Worm (Caenorhabditis elegans): ENCODE measurements around the gene daf-4.

DNA sequence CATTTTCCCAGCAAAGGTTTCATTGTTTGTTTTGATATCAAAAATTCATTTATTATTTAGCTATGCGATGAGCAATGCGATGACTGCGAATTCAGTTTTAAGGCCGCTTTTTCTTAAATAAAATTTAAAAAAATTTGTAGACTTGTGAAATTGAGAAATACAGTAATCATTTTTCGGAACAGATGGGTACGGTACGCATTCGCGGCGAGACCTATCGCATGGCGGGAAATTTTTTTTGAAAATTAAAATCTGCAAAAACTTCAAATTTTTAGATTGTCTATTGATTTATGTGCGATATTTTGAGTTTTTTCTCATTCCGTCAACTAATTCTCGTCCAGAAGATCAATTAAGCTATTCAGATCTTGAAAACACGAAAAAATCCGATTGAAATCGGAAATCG is 38.6 kb downstream of the daf-4 start:
- TF ChIP-seq mep-1 (tag; optimal IDR thresholded peaks at IDR 0.05) (no peak), ces-1 (GFP tag; optimal IDR thresholded peaks at IDR 0.05) (no peak), pag-3 (tag; optimal IDR thresholded peaks at IDR 0.05; ENCODE audit: borderline replicate concordance, insufficient read depth) (no peak), ceh-82 (tag; optimal IDR thresholded peaks at IDR 0.05) (no peak), sup-37 (GFP tag; optimal IDR thresholded peaks at IDR 0.05) (no peak), ama-1 (optimal IDR thresholded peaks at IDR 0.05) (no peak), lin-13 (GFP tag; optimal IDR thresholded peaks at IDR 0.05) (no peak)

All from whole organism, L1 larva.